Worm (Caenorhabditis elegans) whole organism, L2 larva: ENCODE data around the gene Y105C5B.15.

Experiments
- F13H6.1 ChIP-seq: sonication (generic microtip); optimal IDR thresholded peaks from 2 replicates; lab custom pipeline; 2016; ENCODE audit warnings: missing genetic modification characterization, missing compliant biosample characterization
- R02D3.7 ChIP-seq: fragments of 150-350 bp; optimal IDR thresholded peaks from 2 replicates; lab custom pipeline; 2014; ENCODE audit warnings: missing biosample characterization, missing genetic modification characterization
- Y55F3AM.14 ChIP-seq: fragments of 200-800 bp; sonication (Bioruptor generic); optimal IDR thresholded peaks from 2 replicates; lab custom pipeline; 2018; ENCODE audit warnings: mild to moderate bottlenecking, missing genetic modification characterization, missing compliant biosample characterization
- ZK546.5 ChIP-seq: sonication (generic microtip); optimal IDR thresholded peaks from 2 replicates; lab custom pipeline; 2017; ENCODE audit warnings: missing biosample characterization, missing genetic modification characterization
- alr-1 ChIP-seq: fragments of 150-350 bp; optimal IDR thresholded peaks from 2 replicates; lab custom pipeline; 2014; ENCODE audit warnings: missing biosample characterization, missing genetic modification characterization
- aly-2 ChIP-seq: fragments of 150-350 bp; optimal IDR thresholded peaks from 2 replicates; lab custom pipeline; 2014; ENCODE audit warnings: missing biosample characterization, missing genetic modification characterization
- ceh-82 ChIP-seq: fragments of 150-350 bp; optimal IDR thresholded peaks from 2 replicates; lab custom pipeline; 2014; ENCODE audit warnings: missing biosample characterization, missing genetic modification characterization
- dmd-4 ChIP-seq: sonication (generic microtip); optimal IDR thresholded peaks from 2 replicates; lab custom pipeline; 2017; ENCODE audit warnings: missing biosample characterization, missing genetic modification characterization
- elt-1 ChIP-seq: fragments of 150-350 bp; optimal IDR thresholded peaks from 2 replicates; lab custom pipeline; 2014; ENCODE audit warnings: missing biosample characterization, missing genetic modification characterization
- fos-1 ChIP-seq: fragments of 150-350 bp; optimal IDR thresholded peaks from 2 replicates; lab custom pipeline; 2014; ENCODE audit warnings: missing biosample characterization, missing genetic modification characterization
- lin-11 ChIP-seq: fragments of 150-350 bp; sonication (generic microtip); optimal IDR thresholded peaks from 2 replicates; lab custom pipeline; 2014; ENCODE audit warnings: missing biosample characterization, missing genetic modification characterization, inconsistent platforms, mixed read lengths
- lin-39 ChIP-seq: fragments of 150-350 bp; optimal IDR thresholded peaks from 2 replicates; lab custom pipeline; 2014; ENCODE audit warnings: missing biosample characterization, missing genetic modification reagents, missing genetic modification characterization
- lsy-2 ChIP-seq, 2 experiments: fragments of 150-350 bp in 1 of 2; sonication (generic microtip) in 1 of 2; optimal IDR thresholded peaks; 2 replicates each; lab custom pipeline; 2014 to 2017; ENCODE audit warnings: missing biosample characterization in 2 of 2, missing genetic modification characterization in 2 of 2
- mab-5 ChIP-seq: fragments of 150-350 bp; optimal IDR thresholded peaks from 2 replicates; lab custom pipeline; 2014; ENCODE audit warnings: missing biosample characterization, missing genetic modification characterization
- mbf-1 ChIP-seq: sonication (generic microtip); optimal IDR thresholded peaks from 2 replicates; lab custom pipeline; 2017; ENCODE audit warnings: missing biosample characterization, missing genetic modification characterization
- mdl-1 ChIP-seq, 2 experiments: fragments of 150-350 bp in 1 of 2; sonication (generic microtip) in 1 of 2; optimal IDR thresholded peaks; 2 replicates each; lab custom pipeline; 2017; ENCODE audit warnings: missing biosample characterization in 2 of 2, missing genetic modification characterization in 2 of 2
- nhr-10 ChIP-seq: sonication (generic microtip); optimal IDR thresholded peaks from 2 replicates; lab custom pipeline; 2017; ENCODE audit warnings: missing biosample characterization, missing genetic modification characterization
- nhr-129 ChIP-seq: fragments of 150-350 bp; optimal IDR thresholded peaks from 2 replicates; lab custom pipeline; 2014; ENCODE audit warnings: missing biosample characterization, missing genetic modification characterization
- nhr-21 ChIP-seq: fragments of 150-350 bp; optimal IDR thresholded peaks from 2 replicates; lab custom pipeline; 2014; ENCODE audit warnings: missing biosample characterization, missing genetic modification characterization
- nhr-23 ChIP-seq: fragments of 150-350 bp; optimal IDR thresholded peaks from 2 replicates; lab custom pipeline; 2014; ENCODE audit warnings: missing biosample characterization, missing genetic modification reagents, missing genetic modification characterization
- nhr-237 ChIP-seq: fragments of 150-350 bp; optimal IDR thresholded peaks from 2 replicates; lab custom pipeline; 2014; ENCODE audit warnings: missing biosample characterization, missing genetic modification characterization
- nhr-6 ChIP-seq: fragments of 150-350 bp; optimal IDR thresholded peaks from 2 replicates; lab custom pipeline; 2014; ENCODE audit warnings: missing biosample characterization, missing genetic modification characterization
- peb-1 ChIP-seq: fragments of 150-350 bp; optimal IDR thresholded peaks from 2 replicates; lab custom pipeline; 2014; ENCODE audit warnings: missing biosample characterization, missing genetic modification characterization
- sem-4 ChIP-seq: fragments of 150-350 bp; optimal IDR thresholded peaks from 2 replicates; lab custom pipeline; 2014; ENCODE audit warnings: missing biosample characterization, missing genetic modification reagents, missing genetic modification characterization
- skn-1 ChIP-seq: sonication (generic microtip); optimal IDR thresholded peaks from 2 replicates; lab custom pipeline; 2017; ENCODE audit warnings: missing biosample characterization, missing genetic modification characterization
- sma-3 ChIP-seq: sonication (generic microtip); optimal IDR thresholded peaks from 2 replicates; lab custom pipeline; 2016; ENCODE audit warnings: missing genetic modification reagents, missing genetic modification characterization, missing compliant biosample characterization
- sma-9 ChIP-seq, 2 experiments: fragments of 150-350 bp in 1 of 2; sonication (generic microtip) in 1 of 2; optimal IDR thresholded peaks; 2 replicates each; lab custom pipeline; 2014 to 2016; ENCODE audit warnings: missing genetic modification characterization in 2 of 2, mild to moderate bottlenecking in 1 of 2, missing biosample characterization in 1 of 2, missing compliant biosample characterization in 1 of 2, missing genetic modification reagents in 1 of 2, moderate library complexity in 1 of 2
- snpc-4 ChIP-seq: fragments of 150-350 bp; optimal IDR thresholded peaks from 2 replicates; lab custom pipeline; 2014; ENCODE audit warnings: missing biosample characterization, missing genetic modification characterization
- unc-39 ChIP-seq: fragments of 150-350 bp; optimal IDR thresholded peaks from 2 replicates; lab custom pipeline; 2014; ENCODE audit warnings: missing biosample characterization, missing genetic modification characterization
- unc-55 ChIP-seq: fragments of 150-350 bp; sonication (generic microtip); optimal IDR thresholded peaks from 3 replicates; lab custom pipeline; 2014; ENCODE audit warnings: missing biosample characterization, missing genetic modification reagents, missing genetic modification characterization
- unc-62 ChIP-seq: fragments of 150-350 bp; optimal IDR thresholded peaks from 2 replicates; lab custom pipeline; 2014; ENCODE audit warnings: missing biosample characterization, missing genetic modification reagents, missing genetic modification characterization
- zag-1 ChIP-seq: fragments of 150-350 bp; optimal IDR thresholded peaks from 2 replicates; lab custom pipeline; 2014; ENCODE audit warnings: missing biosample characterization, missing genetic modification characterization
- ztf-1 ChIP-seq: fragments of 200-800 bp; sonication (Bioruptor generic); conservative IDR thresholded peaks from 2 replicates; pipeline ENCODE4 v1.3.6; 2022; ENCODE audit warnings: missing genetic modification characterization, missing compliant biosample characterization
- ztf-11 ChIP-seq: sonication (generic microtip); optimal IDR thresholded peaks from 2 replicates; lab custom pipeline; 2017; ENCODE audit warnings: missing biosample characterization, missing genetic modification characterization
- ztf-4 ChIP-seq: fragments of 150-350 bp; optimal IDR thresholded peaks from 2 replicates; lab custom pipeline; 2014; ENCODE audit warnings: missing biosample characterization, missing genetic modification characterization

Y105C5B.15 gene

ce11 chrIV:15951640-15952039 lies at the start of gene Y105C5B.15:
Gene Y105C5B.15, plus strand, starts transcription at chrIV:15951936.
- TF ChIP-seq fos-1 (tag; lab: Kevin White, UChicago), result peak; percentile 67
- TF ChIP-seq peb-1 (tag; lab: Kevin White, UChicago), result no peak

- TF ChIP-seq sem-4 (tag; lab: Kevin White, UChicago), result no peak
- TF ChIP-seq F13H6.1 (tag; lab: Kevin White, UChicago), result no peak
- TF ChIP-seq lsy-2 (tag; optimal IDR thresholded peaks at IDR 0.05; lab: Kevin White, UChicago), result peak in 1 of 2 experiments; percentile 2
- TF ChIP-seq ZK546.5 (tag; lab: Kevin White, UChicago), result no peak
- TF ChIP-seq nhr-21, result peak; percentile 27
- TF ChIP-seq mab-5 (tag; lab: Kevin White, UChicago), result no peak
Measured at ce11 chrIV:15906059-15906632, 45.6 kb upstream of the Y105C5B.15 start, which contains the start of gene srv-15. Gene srv-15, plus strand, starts transcription at chrIV:15906582.

- TF ChIP-seq Y55F3AM.14 (GFP tag; lab: Kevin White, UChicago), result no peak
- no peak for TF ChIP-seq nhr-129 (tag; lab: Kevin White, UChicago)
- no peak for TF ChIP-seq peb-1 (tag; lab: Kevin White, UChicago)
- no peak for TF ChIP-seq alr-1 (tag; lab: Kevin White, UChicago)
- TF ChIP-seq ztf-4 (tag; lab: Kevin White, UChicago), result no peak
- TF ChIP-seq elt-1, result no peak
- no peak for TF ChIP-seq ceh-82 (tag; lab: Kevin White, UChicago)
- TF ChIP-seq ztf-11 (tag; lab: Kevin White, UChicago), result no peak
- TF ChIP-seq unc-55 (GFP tag; lab: Kevin White, UChicago), result no peak
- no peak for TF ChIP-seq sem-4 (tag; lab: Kevin White, UChicago)
- TF ChIP-seq R02D3.7 (tag; lab: Kevin White, UChicago), result no peak
- no peak for TF ChIP-seq unc-62
- no peak for TF ChIP-seq mbf-1 (tag; lab: Kevin White, UChicago)
Measured at ce11 chrIV:15908251-15908650, 43.5 kb upstream of the Y105C5B.15 start.

ce11 chrIV:15915061-15915460 lies 36.7 kb upstream of the Y105C5B.15 start:
- no peak for TF ChIP-seq nhr-237
- no peak for TF ChIP-seq mdl-1 (tag; optimal IDR thresholded peaks at IDR 0.05; lab: Kevin White, UChicago)
- no peak for TF ChIP-seq unc-62
- TF ChIP-seq unc-55 (GFP tag; lab: Kevin White, UChicago), result no peak
- TF ChIP-seq ztf-1 (GFP tag; lab: Robert Waterston, UW), result no peak
- TF ChIP-seq ztf-11 (tag; lab: Kevin White, UChicago), result no peak
- TF ChIP-seq fos-1 (tag; lab: Kevin White, UChicago), result no peak
- no peak for TF ChIP-seq skn-1 (tag; lab: Kevin White, UChicago)
- no peak for TF ChIP-seq sma-3
- no peak for TF ChIP-seq snpc-4 (tag; lab: Kevin White, UChicago)
- no peak for TF ChIP-seq mbf-1 (tag; lab: Kevin White, UChicago)
- no peak for TF ChIP-seq unc-39
- TF ChIP-seq elt-1, result no peak
- no peak for TF ChIP-seq lsy-2 (tag; optimal IDR thresholded peaks at IDR 0.05; lab: Kevin White, UChicago)
- no peak for TF ChIP-seq nhr-6 (tag; lab: Kevin White, UChicago)
- no peak for TF ChIP-seq lin-11 (tag; lab: Kevin White, UChicago)
- no peak for TF ChIP-seq nhr-10 (tag; lab: Kevin White, UChicago)
- no peak for TF ChIP-seq sma-9 (GFP tag; optimal IDR thresholded peaks at IDR 0.05; lab: Kevin White, UChicago)
- no peak for TF ChIP-seq sma-9 (tag; optimal IDR thresholded peaks at IDR 0.05; lab: Kevin White, UChicago)
- TF ChIP-seq nhr-23 (tag; lab: Kevin White, UChicago), result no peak
- no peak for TF ChIP-seq mab-5 (tag; lab: Kevin White, UChicago)

- TF ChIP-seq snpc-4 (tag; lab: Kevin White, UChicago) (no peak), nhr-6 (tag; lab: Kevin White, UChicago) (no peak), ceh-82 (tag; lab: Kevin White, UChicago) (no peak), zag-1 (tag; lab: Kevin White, UChicago) (no peak), aly-2 (no peak), F13H6.1 (tag; lab: Kevin White, UChicago) (no peak), skn-1 (tag; lab: Kevin White, UChicago) (no peak), dmd-4 (no peak), lin-39 (tag; lab: Kevin White, UChicago) (no peak), nhr-23 (tag; lab: Kevin White, UChicago) (no peak), ZK546.5 (tag; lab: Kevin White, UChicago) (no peak), ztf-11 (tag; lab: Kevin White, UChicago) (no peak)
Measured at ce11 chrIV:15923000-15923399, 28.7 kb upstream of the Y105C5B.15 start.
